Fruit fly (Drosophila melanogaster) whole organism, embryonic: Measurements from ENCODE around the gene Idi.

Experiments
- Aef1 ChIP-seq: fragments of 200-800 bp; sonication (Bioruptor generic); IDR thresholded peaks from 3 replicates; pipeline ENCODE4 v1.3.6; 2022; ENCODE audit warnings: missing biosample characterization, missing genetic modification characterization
- CG10147 ChIP-seq: fragments of 200-800 bp; sonication (Bioruptor generic); optimal IDR thresholded peaks from 2 replicates; lab custom pipeline; 2019; ENCODE audit warnings: missing biosample characterization, mild to moderate bottlenecking, missing genetic modification characterization, moderate library complexity
- CG10209 ChIP-seq: fragments of 200-800 bp; sonication (Bioruptor generic); optimal IDR thresholded peaks from 3 replicates; lab custom pipeline; 2017; ENCODE audit warnings: missing biosample characterization, mild to moderate bottlenecking, missing genetic modification characterization, missing genetic modification reagents
- CG10959 ChIP-seq: fragments of 200-800 bp; sonication (Bioruptor generic); IDR thresholded peaks from 2 replicates; pipeline ENCODE4 v1.3.6; 2022; ENCODE audit warnings: missing biosample characterization, missing genetic modification characterization
- CG10979 ChIP-seq: fragments of 200-800 bp; sonication (Bioruptor generic); optimal IDR thresholded peaks from 2 replicates; lab custom pipeline; 2018; ENCODE audit warnings: missing biosample characterization, mild to moderate bottlenecking, missing genetic modification characterization, moderate library complexity
- CG12155 ChIP-seq: fragments of 200-800 bp; sonication (Bioruptor generic); optimal IDR thresholded peaks from 3 replicates; lab custom pipeline; 2016; ENCODE audit warnings: missing biosample characterization, missing genetic modification characterization
- CG12299 ChIP-seq: fragments of 200-800 bp; sonication (Bioruptor generic); optimal IDR thresholded peaks from 2 replicates; lab custom pipeline; 2018; ENCODE audit warnings: missing biosample characterization, mild to moderate bottlenecking, missing genetic modification characterization
- CG14014 ChIP-seq: fragments of 200-800 bp; sonication (Bioruptor generic); IDR thresholded peaks from 2 replicates; pipeline ENCODE4 v1.3.6; 2022; ENCODE audit warnings: missing biosample characterization, missing genetic modification characterization
- CG15696 ChIP-seq: fragments of 200-800 bp; sonication (Bioruptor generic); optimal IDR thresholded peaks from 2 replicates; lab custom pipeline; 2019; ENCODE audit warnings: missing biosample characterization, mild to moderate bottlenecking, missing genetic modification characterization, moderate library complexity
- CG16779 ChIP-seq: fragments of 200-800 bp; sonication (Bioruptor generic); IDR thresholded peaks from 2 replicates; pipeline ENCODE4 v1.3.6; 2022; ENCODE audit warnings: missing biosample characterization, missing genetic modification characterization
- CG17612 ChIP-seq: fragments of 200-800 bp; sonication (Bioruptor generic); IDR thresholded peaks from 2 replicates; pipeline ENCODE4 v1.3.6; 2022; ENCODE audit warnings: missing biosample characterization, missing genetic modification characterization
- CG17802 ChIP-seq: fragments of 200-800 bp; sonication (Bioruptor generic); optimal IDR thresholded peaks from 2 replicates; lab custom pipeline; 2018; ENCODE audit warnings: missing biosample characterization, mild to moderate bottlenecking, missing genetic modification characterization, moderate library complexity
- CG18262 ChIP-seq: fragments of 200-800 bp; optimal IDR thresholded peaks from 3 replicates; lab custom pipeline; 2019; ENCODE audit warnings: missing biosample characterization, mild to moderate bottlenecking, missing genetic modification characterization, moderate library complexity
- CG31365 ChIP-seq: fragments of 200-800 bp; sonication (Bioruptor generic); optimal IDR thresholded peaks from 2 replicates; lab custom pipeline; 2018; ENCODE audit warnings: missing biosample characterization, mild to moderate bottlenecking, missing genetic modification characterization
- CG32767 ChIP-seq: fragments of 200-800 bp; sonication (Bioruptor generic); IDR thresholded peaks from 2 replicates; pipeline ENCODE4 v1.3.6; 2022; ENCODE audit warnings: missing biosample characterization, missing genetic modification characterization
- CG4820 ChIP-seq: fragments of 200-800 bp; sonication (Bioruptor generic); optimal IDR thresholded peaks from 3 replicates; lab custom pipeline; 2016; ENCODE audit warnings: missing biosample characterization, missing genetic modification characterization
- CG6254 ChIP-seq: fragments of 200-800 bp; sonication (Bioruptor generic); optimal IDR thresholded peaks from 3 replicates; lab custom pipeline; 2017; ENCODE audit warnings: mild to moderate bottlenecking, missing biosample characterization, missing genetic modification reagents, missing genetic modification characterization
- CG7357 ChIP-seq: fragments of 200-800 bp; sonication (Bioruptor generic); IDR thresholded peaks from 3 replicates; pipeline ENCODE4 v1.3.6; 2022; ENCODE audit warnings: missing biosample characterization, missing genetic modification characterization
- CG7372 ChIP-seq: fragments of 200-800 bp; sonication (Bioruptor generic); IDR thresholded peaks from 2 replicates; pipeline ENCODE4 v1.3.6; 2022; ENCODE audit warnings: missing biosample characterization, missing genetic modification characterization
- CG9876 ChIP-seq: fragments of 200-800 bp; sonication (Bioruptor generic); optimal IDR thresholded peaks from 2 replicates; lab custom pipeline; 2016; ENCODE audit warnings: missing biosample characterization, missing genetic modification characterization
- CoRest ChIP-seq: fragments of 200-800 bp; sonication (Bioruptor generic); optimal IDR thresholded peaks from 3 replicates; lab custom pipeline; 2018; ENCODE audit warnings: missing biosample characterization, mild to moderate bottlenecking, missing genetic modification characterization, moderate library complexity
- Deaf1 ChIP-seq: fragments of 200-800 bp; optimal IDR thresholded peaks from 3 replicates; lab custom pipeline; 2019; ENCODE audit warnings: missing biosample characterization, mild to moderate bottlenecking, missing genetic modification characterization, moderate library complexity
- Eip74EF ChIP-seq, 2 experiments: fragments of 200-800 bp in 1 of 2; fragments of >200 bp in 1 of 2; sonication (Bioruptor generic) in 1 of 2; optimal IDR thresholded peaks; 2 replicates each; lab custom pipeline; 2017 to 2019; ENCODE audit warnings: missing biosample characterization in 2 of 2, missing genetic modification characterization in 2 of 2, mild to moderate bottlenecking in 1 of 2, moderate library complexity in 1 of 2
- Fer1 ChIP-seq: fragments of 200-800 bp; sonication (Bioruptor generic); optimal IDR thresholded peaks from 2 replicates; lab custom pipeline; 2017; ENCODE audit warnings: missing biosample characterization, mild to moderate bottlenecking, missing genetic modification characterization
- HHEX ChIP-seq: fragments of 200-800 bp; sonication (Bioruptor generic); optimal IDR thresholded peaks from 3 replicates; lab custom pipeline; 2017; ENCODE audit warnings: missing biosample characterization, mild to moderate bottlenecking, missing genetic modification characterization, missing genetic modification reagents
- Hey ChIP-seq: fragments of 200-800 bp; sonication (Bioruptor generic); optimal IDR thresholded peaks from 3 replicates; lab custom pipeline; 2018; ENCODE audit warnings: missing biosample characterization, mild to moderate bottlenecking, missing genetic modification characterization
- Hmx ChIP-seq: fragments of 200-800 bp; sonication (Bioruptor generic); optimal IDR thresholded peaks from 2 replicates; lab custom pipeline; 2016; ENCODE audit warnings: missing biosample characterization, missing genetic modification characterization
- PHDP ChIP-seq: fragments of 200-800 bp; sonication (Bioruptor generic); optimal IDR thresholded peaks from 3 replicates; lab custom pipeline; 2018; ENCODE audit warnings: missing biosample characterization, mild to moderate bottlenecking, missing genetic modification characterization, moderate library complexity
- Rx ChIP-seq: fragments of 200-800 bp; sonication (Bioruptor generic); IDR thresholded peaks from 2 replicates; pipeline ENCODE4 v1.3.6; 2022; ENCODE audit warnings: missing biosample characterization, missing genetic modification characterization
- Six4 ChIP-seq: fragments of 200-800 bp; sonication (Bioruptor generic); optimal IDR thresholded peaks from 2 replicates; lab custom pipeline; 2016; ENCODE audit warnings: missing biosample characterization, missing genetic modification characterization
- Usf ChIP-seq: fragments of 200-800 bp; sonication (Bioruptor generic); optimal IDR thresholded peaks from 2 replicates; lab custom pipeline; 2017; ENCODE audit warnings: missing genotype, missing biosample characterization, missing genetic modification characterization
- ab ChIP-seq: fragments of 200-800 bp; sonication (Bioruptor generic); optimal IDR thresholded peaks from 2 replicates; lab custom pipeline; 2016; ENCODE audit warnings: missing biosample characterization, missing genetic modification characterization
- amos ChIP-seq: fragments of 200-800 bp; sonication (Bioruptor generic); IDR thresholded peaks from 2 replicates; pipeline ENCODE4 v1.3.6; 2022; ENCODE audit warnings: missing biosample characterization, missing genetic modification characterization; ENCODE audit not compliant: partially characterized antibody
- ara ChIP-seq: fragments of 200-800 bp; sonication (Bioruptor generic); IDR thresholded peaks from 2 replicates; pipeline ENCODE4 v1.3.6; 2022; ENCODE audit warnings: missing biosample characterization, missing genetic modification characterization
- az2 ChIP-seq: fragments of 200-800 bp; sonication (Bioruptor generic); optimal IDR thresholded peaks from 3 replicates; lab custom pipeline; 2016; ENCODE audit warnings: missing biosample characterization, missing genetic modification characterization
- cas ChIP-seq: fragments of 200-800 bp; sonication (Bioruptor generic); IDR thresholded peaks from 2 replicates; pipeline ENCODE4 v1.3.6; 2022; ENCODE audit warnings: missing biosample characterization, missing genetic modification characterization
- crc ChIP-seq: fragments of 200-800 bp; sonication (Bioruptor generic); optimal IDR thresholded peaks from 2 replicates; lab custom pipeline; 2016; ENCODE audit warnings: missing biosample characterization, missing genetic modification characterization
- emc ChIP-seq: fragments of 200-800 bp; sonication (Bioruptor generic); optimal IDR thresholded peaks from 2 replicates; lab custom pipeline; 2016; ENCODE audit warnings: missing biosample characterization, missing genetic modification characterization
- gem ChIP-seq: fragments of 200-800 bp; sonication (Bioruptor generic); optimal IDR thresholded peaks from 2 replicates; lab custom pipeline; 2019; ENCODE audit warnings: missing biosample characterization, mild to moderate bottlenecking, missing genetic modification characterization, moderate library complexity
- lab ChIP-seq: fragments of 200-800 bp; sonication (Bioruptor generic); optimal IDR thresholded peaks from 3 replicates; lab custom pipeline; 2017; ENCODE audit warnings: missing biosample characterization, missing genetic modification characterization, mild to moderate bottlenecking, moderate library complexity, missing genetic modification reagents
- mam ChIP-seq: fragments of 200-800 bp; sonication (Bioruptor generic); optimal IDR thresholded peaks from 3 replicates; lab custom pipeline; 2016; ENCODE audit warnings: missing biosample characterization, missing genetic modification characterization
- org-1 ChIP-seq: fragments of 200-800 bp; sonication (Bioruptor generic); optimal IDR thresholded peaks from 2 replicates; lab custom pipeline; 2017; ENCODE audit warnings: missing biosample characterization, missing genetic modification characterization
- pan ChIP-seq, 4 experiments: fragments of >200 bp in 3 of 4; fragments of 200-800 bp in 1 of 4; sonication (Bioruptor generic) in 1 of 4; optimal IDR thresholded peaks in 3 of 4; IDR thresholded peaks in 1 of 4; 2 replicates each; pipeline versions ENCODE4 v1.3.6 to Lab custom; 2017 to 2022; ENCODE audit warnings: missing biosample characterization in 2 of 4, missing genetic modification characterization in 2 of 4, mixed read lengths in 1 of 4
- pum ChIP-seq: fragments of 200-800 bp; sonication (Bioruptor generic); optimal IDR thresholded peaks from 2 replicates; lab custom pipeline; 2016; ENCODE audit warnings: missing biosample characterization, missing genetic modification characterization
- ro ChIP-seq: fragments of 200-800 bp; sonication (Bioruptor generic); IDR thresholded peaks from 2 replicates; pipeline ENCODE4 v1.3.6; 2022; ENCODE audit warnings: missing biosample characterization, missing genetic modification characterization
- slp2 ChIP-seq: fragments of 200-800 bp; sonication (Bioruptor generic); optimal IDR thresholded peaks from 2 replicates; lab custom pipeline; 2016; ENCODE audit warnings: missing biosample characterization, missing genetic modification characterization
- stc ChIP-seq: fragments of 200-800 bp; sonication (Bioruptor generic); IDR thresholded peaks from 2 replicates; pipeline ENCODE4 v1.3.6; 2022; ENCODE audit warnings: missing biosample characterization, missing genetic modification characterization
- stwl ChIP-seq: fragments of 200-800 bp; sonication (Bioruptor generic); optimal IDR thresholded peaks from 3 replicates; lab custom pipeline; 2018; ENCODE audit warnings: missing biosample characterization, mild to moderate bottlenecking, missing genetic modification characterization, moderate library complexity
- vvl ChIP-seq: fragments of 200-800 bp; sonication (Bioruptor generic); IDR thresholded peaks from 2 replicates; pipeline ENCODE4 v1.3.6; 2022; ENCODE audit warnings: missing biosample characterization, missing genetic modification characterization
- zfh2 ChIP-seq: fragments of 200-800 bp; sonication (Bioruptor generic); optimal IDR thresholded peaks from 2 replicates; lab custom pipeline; 2016; ENCODE audit warnings: missing biosample characterization, missing genetic modification characterization

Idi gene

dm6 chr3R:21297387-21297956, 27.5 kb downstream of the Idi start (continued):
- no peak for TF ChIP-seq vvl (GFP tag; lab: Robert Waterston, UW)
- TF ChIP-seq crc (GFP tag; lab: Kevin White, UChicago): peak; percentile 29
- TF ChIP-seq CG10147 (GFP tag; lab: Kevin White, UChicago): peak; percentile 73
- TF ChIP-seq Fer1 (GFP tag; lab: Kevin White, UChicago): peak; percentile 87
- no peak for TF ChIP-seq Hmx (GFP tag; lab: Kevin White, UChicago)
- no peak for TF ChIP-seq stwl
- TF ChIP-seq Rx: no peak
- TF ChIP-seq CoRest (tag; lab: Kevin White, UChicago): peak; percentile 64
- no peak for TF ChIP-seq Usf (GFP tag; lab: Kevin White, UChicago)
- no peak for TF ChIP-seq CG16779 (GFP tag; lab: Robert Waterston, UW)
- no peak for TF ChIP-seq stc (GFP tag; lab: Robert Waterston, UW)
- TF ChIP-seq CG18262 (tag; lab: Kevin White, UChicago): peak; percentile 65
- TF ChIP-seq CG7357 (GFP tag; lab: Robert Waterston, UW): 0 out of 3 replicates have a peak, but pooled peaks have one; percentile 32
- no peak for TF ChIP-seq ab
- TF ChIP-seq Eip74EF (GFP tag; optimal IDR thresholded peaks at IDR 0.05; lab: Kevin White, UChicago): peak in 1 of 2 experiments; percentile 86
- peak; percentile 73 for TF ChIP-seq CG6254 (GFP tag; lab: Kevin White, UChicago)
- TF ChIP-seq CG10979: peak; percentile 46
- peak; percentile 85 for TF ChIP-seq CG10209 (GFP tag; lab: Kevin White, UChicago)
- TF ChIP-seq gem: peak; percentile 69
- TF ChIP-seq ara (GFP tag; lab: Robert Waterston, UW): no peak
- no peak for TF ChIP-seq CG10959 (GFP tag; lab: Robert Waterston, UW)
- peak; percentile 80 for TF ChIP-seq CG12299 (tag; lab: Kevin White, UChicago)
- TF ChIP-seq org-1 (GFP tag; lab: Kevin White, UChicago): peak; percentile 75
- TF ChIP-seq CG15696 (tag; lab: Kevin White, UChicago): peak; percentile 81
- no peak for TF ChIP-seq CG14014
- TF ChIP-seq Aef1 (GFP tag; lab: Robert Waterston, UW): no peak
- TF ChIP-seq mam: no peak
- TF ChIP-seq pan (optimal IDR thresholded peaks at IDR 0.05; lab: Kevin White, UChicago): no peak
- TF ChIP-seq pan (GFP tag; optimal IDR thresholded peaks at IDR 0.05 in 1 of 2, IDR thresholded peaks at IDR 0.05 in 1 of 2): no peak
- TF ChIP-seq ro (GFP tag; lab: Robert Waterston, UW): no peak
- peak; percentile 33 for TF ChIP-seq emc (GFP tag; lab: Kevin White, UChicago)
- no peak for TF ChIP-seq CG32767 (GFP tag; lab: Robert Waterston, UW)
- no peak for TF ChIP-seq CG17612 (GFP tag; lab: Robert Waterston, UW)
- TF ChIP-seq CG12155: peak; percentile 32
- TF ChIP-seq CG31365 (tag; lab: Kevin White, UChicago): peak; percentile 79
- TF ChIP-seq Six4 (GFP tag; lab: Kevin White, UChicago): peak; percentile 51
- TF ChIP-seq CG7372 (GFP tag; lab: Robert Waterston, UW): no peak
- TF ChIP-seq PHDP (tag; lab: Kevin White, UChicago): peak; percentile 74
- peak; percentile 75 for TF ChIP-seq HHEX (GFP tag; lab: Kevin White, UChicago)
- TF ChIP-seq zfh2 (GFP tag; lab: Kevin White, UChicago): peak; percentile 14
- no peak for TF ChIP-seq cas (GFP tag; lab: Robert Waterston, UW)
- TF ChIP-seq amos (GFP tag; lab: Robert Waterston, UW): no peak
- peak; percentile 77 for TF ChIP-seq Hey (tag; lab: Kevin White, UChicago)
- no peak for TF ChIP-seq slp2
- peak; percentile 24 for TF ChIP-seq az2 (GFP tag; lab: Kevin White, UChicago)
- peak; percentile 31 for TF ChIP-seq Deaf1 (tag; lab: Kevin White, UChicago)
- TF ChIP-seq lab (GFP tag; lab: Kevin White, UChicago): peak; percentile 96
- no peak for TF ChIP-seq CG4820 (GFP tag; lab: Kevin White, UChicago)
- TF ChIP-seq CG17802: no peak
- peak; percentile 15 for TF ChIP-seq pum (GFP tag; lab: Kevin White, UChicago)
- no peak for TF ChIP-seq CG9876
